ENCODE assay signal across 2 worm cellular contexts in genomic region chrII:4975311-4975710, ce11.
TF ChIP-seq lines count a peak whose summit lies in the region.

No protein-coding gene starts in this region.

TF ChIP-seq in whole organism, late embryonic, 69 proteins besides CTCF, POLR2A, EP300 and RAD21:
- TF ChIP-seq ttx-3 (tag; optimal IDR thresholded peaks at IDR 0.05; lab: Kevin White, UChicago) (no peak), pros-1 (tag; optimal IDR thresholded peaks at IDR 0.05; lab: Kevin White, UChicago) (no peak), ceh-34 (tag; optimal IDR thresholded peaks at IDR 0.05; lab: Kevin White, UChicago) (peak; percentile 87), tbx-7 (tag; optimal IDR thresholded peaks at IDR 0.05; lab: Kevin White, UChicago) (no peak)

TF ChIP-seq in whole organism, mixed stage, embryonic, 35 proteins besides CTCF, POLR2A, EP300 and RAD21:
- TF ChIP-seq ceh-43 (GFP tag; optimal IDR thresholded peaks at IDR 0.05; lab: Kevin White, UChicago) (no peak), nhr-2 (tag; optimal IDR thresholded peaks at IDR 0.05; lab: Kevin White, UChicago) (peak; percentile 67), lsy-2 (tag; optimal IDR thresholded peaks at IDR 0.05; lab: Kevin White, UChicago) (no peak), zip-8 (tag; optimal IDR thresholded peaks at IDR 0.05; lab: Kevin White, UChicago) (no peak), pha-4 (tag; optimal IDR thresholded peaks at IDR 0.05; lab: Kevin White, UChicago) (peak; percentile 24)

Comparison
In these comparisons a context has a peak if more than half of its experiments do, and no peak if none do; other contexts are left out.
1. Of the 1 proteins assayed by ChIP-seq in both whole organism, late embryonic and whole organism, mixed stage, embryonic: peak only in whole organism, late embryonic: none; only in whole organism, mixed stage, embryonic: pha-4; in both: none; in neither: 0.